Worm (Caenorhabditis elegans) whole organism, early embryonic: ENCODE data around the gene fbxb-88.
"Not testable (repeated sequence)": the region's sequence is repeated elsewhere in the genome, so short reads cannot be mapped to it uniquely, and the experiment has no call there.

Source experiments
- B0310.2 ChIP-seq: sonication (generic microtip); optimal IDR thresholded peaks from 2 replicates; lab custom pipeline; 2016; ENCODE audit warnings: mild to moderate bottlenecking, missing genetic modification characterization, missing compliant biosample characterization
- F13C5.2 ChIP-seq: sonication (generic microtip); optimal IDR thresholded peaks from 2 replicates; lab custom pipeline; 2017; ENCODE audit warnings: mild to moderate bottlenecking, missing genetic modification characterization, inconsistent platforms, missing compliant biosample characterization
- aly-1 ChIP-seq: sonication (generic microtip); optimal IDR thresholded peaks from 2 replicates; lab custom pipeline; 2016; ENCODE audit warnings: missing genetic modification characterization, missing compliant biosample characterization
- ama-1 ChIP-seq: fragments of 150-350 bp; optimal IDR thresholded peaks from 2 replicates; lab custom pipeline; 2014
- ceh-13 ChIP-seq: fragments of 200-800 bp; sonication (Bioruptor generic); optimal IDR thresholded peaks from 2 replicates; lab custom pipeline; 2018; ENCODE audit warnings: mild to moderate bottlenecking, missing genetic modification characterization, missing compliant biosample characterization
- ceh-36 ChIP-seq: sonication (generic microtip); optimal IDR thresholded peaks from 2 replicates; lab custom pipeline; 2016; ENCODE audit warnings: missing genetic modification characterization, inconsistent platforms, missing compliant biosample characterization
- ets-7 ChIP-seq: sonication (generic microtip); optimal IDR thresholded peaks from 2 replicates; lab custom pipeline; 2016; ENCODE audit warnings: missing genotype, missing genetic modification characterization, missing compliant biosample characterization
- flt-1 ChIP-seq: fragments of 200-800 bp; sonication (Bioruptor generic); IDR thresholded peaks from 2 replicates; pipeline ENCODE4 v1.3.6; 2022; ENCODE audit warnings: missing genetic modification characterization, missing compliant biosample characterization
- hmbx-1 ChIP-seq: sonication (generic microtip); optimal IDR thresholded peaks from 2 replicates; lab custom pipeline; 2016; ENCODE audit warnings: mild to moderate bottlenecking, missing genetic modification characterization, missing compliant biosample characterization
- hmg-4 ChIP-seq: fragments of 200-800 bp; sonication (Bioruptor generic); optimal IDR thresholded peaks from 2 replicates; lab custom pipeline; 2018; ENCODE audit warnings: mild to moderate bottlenecking, missing genetic modification characterization, missing compliant biosample characterization
- hnd-1 ChIP-seq: sonication (generic microtip); optimal IDR thresholded peaks from 2 replicates; lab custom pipeline; 2016; ENCODE audit warnings: missing genetic modification characterization, missing compliant biosample characterization
- pes-1 ChIP-seq: fragments of 200-800 bp; sonication (Bioruptor generic); IDR thresholded peaks from 2 replicates; pipeline ENCODE4 v1.3.6; 2022; ENCODE audit warnings: missing genetic modification reagents, missing genetic modification characterization, missing compliant biosample characterization
- scrt-1 ChIP-seq: fragments of 200-800 bp; sonication (Bioruptor generic); IDR thresholded peaks from 2 replicates; pipeline ENCODE4 v1.3.6; 2022; ENCODE audit warnings: missing genetic modification characterization, missing compliant biosample characterization
- sea-1 ChIP-seq: fragments of 200-800 bp; sonication (Bioruptor generic); conservative IDR thresholded peaks from 2 replicates; pipeline ENCODE4 v1.3.6; 2022; ENCODE audit warnings: missing genetic modification characterization, missing compliant biosample characterization
- tbx-11 ChIP-seq: fragments of 200-800 bp; sonication (Bioruptor generic); IDR thresholded peaks from 2 replicates; pipeline ENCODE4 v1.3.6; 2022; ENCODE audit warnings: missing genetic modification characterization, missing compliant biosample characterization
- tbx-37 ChIP-seq: fragments of 200-800 bp; sonication (Bioruptor generic); conservative IDR thresholded peaks from 2 replicates; pipeline ENCODE4 v1.3.6; 2022; ENCODE audit warnings: missing genetic modification reagents, missing genetic modification characterization, missing compliant biosample characterization
- tra-4 ChIP-seq: sonication (generic microtip); optimal IDR thresholded peaks from 2 replicates; lab custom pipeline; 2017; ENCODE audit warnings: missing genetic modification characterization, missing compliant biosample characterization

fbxb-88 gene

DNA sequence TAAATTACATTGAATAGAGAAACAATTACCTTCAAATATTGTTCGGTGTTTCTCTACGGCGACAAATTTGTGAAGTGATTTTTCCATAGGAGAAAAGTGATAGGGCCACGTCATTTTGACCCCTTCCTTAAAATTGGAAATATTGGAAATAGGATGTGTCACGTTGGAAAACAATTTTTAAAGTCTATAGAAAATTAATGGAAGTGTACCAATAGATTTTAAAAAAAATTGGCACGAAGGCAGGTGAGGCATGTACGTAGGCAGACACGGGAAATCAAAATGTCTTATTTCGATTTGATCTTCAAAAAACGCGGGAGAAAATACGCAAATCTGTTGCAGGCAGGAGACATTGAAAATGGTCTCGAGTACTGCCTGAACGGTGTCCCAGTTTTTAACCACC, 10.0 kb upstream of the fbxb-88 start, which contains the start of gene C33F10.12:
Gene C33F10.12 (minus strand): TSS at position 101 of the 400 bp plus-strand sequence.
- no peak for TF ChIP-seq ceh-36 (tag; lab: Kevin White, UChicago)
- no peak for TF ChIP-seq tbx-37 (GFP tag; lab: Robert Waterston, UW)

DNA sequence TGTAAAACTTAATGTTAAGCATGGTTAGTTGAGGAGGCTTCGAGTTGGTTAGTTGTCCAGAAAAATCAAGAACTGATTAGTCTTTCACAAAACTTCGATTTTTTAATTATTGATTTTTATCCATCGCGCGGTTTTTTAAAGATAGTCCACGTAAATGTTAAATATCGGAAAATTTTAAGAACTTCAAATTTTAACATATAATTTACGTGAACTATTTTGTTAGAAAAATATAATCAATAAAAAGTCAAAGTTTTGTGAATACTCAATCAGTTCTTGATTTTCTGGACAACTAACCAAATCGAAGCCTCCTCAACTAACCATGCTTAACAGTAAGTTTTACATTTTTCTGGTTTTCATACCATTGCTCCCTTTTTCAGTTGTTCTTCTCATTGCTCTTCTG, 7.1 kb upstream of the fbxb-88 start, which contains the start of the genes C33F10.11 and C33F10.1:
Gene C33F10.11 (minus strand): TSS at position 101 of the 400 bp plus-strand sequence.
Gene C33F10.1 (plus strand): TSS at position 263 of the 400 bp plus-strand sequence.
- TF ChIP-seq sea-1 (no peak), hmbx-1 (tag; lab: Kevin White, UChicago) (no peak), flt-1 (no peak), ama-1 (no peak), hnd-1 (tag; lab: Kevin White, UChicago) (no peak), scrt-1 (GFP tag; lab: Robert Waterston, UW) (no peak), ets-7 (tag; lab: Kevin White, UChicago) (no peak), F13C5.2 (tag; lab: Kevin White, UChicago) (no peak), tra-4 (no peak), aly-1 (tag; lab: Kevin White, UChicago) (no peak), ceh-13 (no peak), ceh-36 (tag; lab: Kevin White, UChicago) (no peak), hmg-4 (no peak)

DNA sequence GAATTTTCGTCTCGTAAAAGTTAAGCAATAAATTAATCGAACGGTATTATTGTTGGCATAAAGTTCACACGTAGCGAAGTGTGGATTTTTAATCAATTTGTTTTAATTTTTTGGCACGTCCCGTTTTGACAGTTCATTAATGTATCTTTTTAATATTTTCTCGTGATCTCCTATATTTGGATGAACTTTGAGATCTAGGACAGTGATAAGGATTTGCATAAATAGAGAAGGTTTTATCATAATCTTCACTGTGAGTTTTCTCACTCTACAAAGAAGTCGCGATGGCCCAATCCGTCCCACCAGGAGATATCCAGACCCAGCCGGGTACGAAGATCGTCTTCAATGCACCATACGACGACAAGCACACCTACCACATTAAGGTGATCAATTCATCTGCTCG, 2.6 kb downstream of the fbxb-88 start, which contains the start of the genes C33F10.8 and msp-40:
Gene C33F10.8 (minus strand): TSS at position 101 of the 400 bp plus-strand sequence.
Gene msp-40 (plus strand): TSS at position 282 of the 400 bp plus-strand sequence.
- not testable (repeated sequence) for TF ChIP-seq sea-1, ama-1, hmg-4

DNA sequence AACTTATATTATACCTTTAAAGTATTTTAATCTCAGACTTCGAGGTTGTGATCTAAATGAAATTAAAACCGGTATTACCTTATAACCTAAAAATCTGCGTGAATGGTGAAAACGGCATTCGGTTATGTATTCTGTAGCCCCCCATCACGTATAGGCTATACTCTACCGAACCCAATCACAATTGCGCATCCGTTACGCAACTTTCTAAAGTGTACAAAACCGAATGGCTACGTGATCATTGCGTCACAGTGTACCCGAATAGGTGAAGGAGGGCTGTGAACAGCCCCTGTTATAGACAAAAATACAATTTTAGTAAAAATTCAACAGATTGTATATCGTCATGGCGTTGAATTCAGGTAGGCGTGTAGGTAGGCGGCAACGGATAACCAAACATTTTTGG, 5.1 kb downstream of the fbxb-88 start:
- TF ChIP-seq B0310.2 (tag; lab: Kevin White, UChicago) (no peak), aly-1 (tag; lab: Kevin White, UChicago) (no peak), scrt-1 (GFP tag; lab: Robert Waterston, UW) (no peak), ceh-13 (no peak), pes-1 (no peak), tbx-37 (GFP tag; lab: Robert Waterston, UW) (no peak), tra-4 (no peak), sea-1 (no peak), hnd-1 (tag; lab: Kevin White, UChicago) (no peak), hmbx-1 (tag; lab: Kevin White, UChicago) (no peak), flt-1 (no peak), ets-7 (tag; lab: Kevin White, UChicago) (no peak), tbx-11 (no peak), F13C5.2 (tag; lab: Kevin White, UChicago) (no peak), ceh-36 (tag; lab: Kevin White, UChicago) (no peak)

DNA sequence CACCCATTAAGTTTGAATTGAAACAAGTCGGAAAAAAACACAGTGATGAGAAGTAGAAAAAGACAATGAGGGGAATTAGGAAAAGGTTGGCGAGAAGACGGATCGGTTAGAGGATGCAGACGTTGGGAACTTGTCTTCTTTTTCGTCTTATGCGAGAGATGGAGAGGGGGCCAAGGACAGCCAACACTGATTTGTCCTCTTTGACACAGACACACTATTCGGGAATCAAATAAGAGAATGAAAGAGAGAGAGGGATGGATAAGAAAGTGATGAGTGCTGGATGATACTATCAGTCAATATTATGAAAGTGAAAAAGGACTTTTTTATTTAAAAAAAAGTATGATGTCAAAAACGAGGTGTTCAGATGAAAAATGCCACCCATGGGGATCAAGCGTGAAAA, 5.9 kb downstream of the fbxb-88 start, which contains the start of gene lact-5:
Gene lact-5 (minus strand): TSS at position 1 of the 400 bp plus-strand sequence.
- no peak for TF ChIP-seq hmbx-1 (tag; lab: Kevin White, UChicago)
- no peak for TF ChIP-seq ama-1
- TF ChIP-seq ceh-36 (tag; lab: Kevin White, UChicago) = no peak
- TF ChIP-seq F13C5.2 (tag; lab: Kevin White, UChicago) = no peak
- no peak for TF ChIP-seq aly-1 (tag; lab: Kevin White, UChicago)
- no peak for TF ChIP-seq ceh-13
- no peak for TF ChIP-seq hmg-4
- TF ChIP-seq scrt-1 (GFP tag; lab: Robert Waterston, UW) = no peak
- no peak for TF ChIP-seq pes-1
- no peak for TF ChIP-seq B0310.2 (tag; lab: Kevin White, UChicago)
- no peak for TF ChIP-seq ets-7 (tag; lab: Kevin White, UChicago)
- no peak for TF ChIP-seq tra-4
- TF ChIP-seq tbx-11 = no peak
- no peak for TF ChIP-seq sea-1
- no peak for TF ChIP-seq tbx-37 (GFP tag; lab: Robert Waterston, UW)

DNA sequence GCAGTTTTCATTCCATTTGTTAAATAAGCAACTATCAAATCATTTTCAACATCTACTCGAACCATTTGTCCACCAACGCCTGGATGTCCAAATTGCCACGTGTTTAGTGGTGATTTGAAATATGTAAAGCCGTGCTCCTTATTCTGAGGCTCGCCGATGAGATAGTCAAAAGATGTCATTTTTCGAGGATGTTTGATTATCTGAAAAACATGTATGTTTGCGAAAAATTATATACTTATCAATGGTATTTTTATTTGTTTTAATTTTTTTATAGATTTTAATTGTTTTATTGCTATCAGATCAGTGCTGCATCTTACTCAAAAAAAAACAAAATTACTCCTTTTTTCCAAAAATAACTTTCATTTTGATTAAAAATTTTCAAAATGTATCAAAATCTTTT, 8.9 kb downstream of the fbxb-88 start:
- TF ChIP-seq hmg-4 (no peak), pes-1 (no peak), ama-1 (no peak), ets-7 (tag; lab: Kevin White, UChicago) (no peak), F13C5.2 (tag; lab: Kevin White, UChicago) (no peak), scrt-1 (GFP tag; lab: Robert Waterston, UW) (no peak), tbx-11 (no peak), ceh-13 (no peak), tra-4 (no peak), aly-1 (tag; lab: Kevin White, UChicago) (no peak), sea-1 (no peak), ceh-36 (tag; lab: Kevin White, UChicago) (no peak), tbx-37 (GFP tag; lab: Robert Waterston, UW) (no peak), hnd-1 (tag; lab: Kevin White, UChicago) (no peak), B0310.2 (tag; lab: Kevin White, UChicago) (no peak), flt-1 (no peak), hmbx-1 (tag; lab: Kevin White, UChicago) (no peak)

DNA sequence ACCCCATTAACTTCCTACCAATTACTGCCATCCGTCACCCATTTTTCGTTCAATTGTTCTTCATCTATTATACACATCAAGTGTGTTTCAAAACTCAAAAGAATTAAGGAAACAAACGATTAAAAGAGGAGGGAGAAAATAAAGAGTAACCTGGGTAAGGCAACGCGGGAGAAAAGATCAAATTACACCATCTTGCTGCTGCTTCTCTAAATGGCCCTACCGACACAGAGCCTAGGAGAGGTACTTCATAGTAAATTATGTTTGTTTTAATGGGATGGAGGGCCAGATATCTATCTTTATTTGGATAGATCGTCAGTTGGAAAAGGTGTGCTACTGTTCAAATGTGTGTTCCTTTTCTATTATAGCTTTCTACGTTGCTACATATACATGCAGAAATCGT, 12.3 kb downstream of the fbxb-88 start:
- TF ChIP-seq pes-1 (no peak), hmg-4 (no peak), sea-1 (no peak), tbx-37 (GFP tag; lab: Robert Waterston, UW) (no peak), ets-7 (tag; lab: Kevin White, UChicago) (no peak), tra-4 (no peak), flt-1 (no peak)

DNA sequence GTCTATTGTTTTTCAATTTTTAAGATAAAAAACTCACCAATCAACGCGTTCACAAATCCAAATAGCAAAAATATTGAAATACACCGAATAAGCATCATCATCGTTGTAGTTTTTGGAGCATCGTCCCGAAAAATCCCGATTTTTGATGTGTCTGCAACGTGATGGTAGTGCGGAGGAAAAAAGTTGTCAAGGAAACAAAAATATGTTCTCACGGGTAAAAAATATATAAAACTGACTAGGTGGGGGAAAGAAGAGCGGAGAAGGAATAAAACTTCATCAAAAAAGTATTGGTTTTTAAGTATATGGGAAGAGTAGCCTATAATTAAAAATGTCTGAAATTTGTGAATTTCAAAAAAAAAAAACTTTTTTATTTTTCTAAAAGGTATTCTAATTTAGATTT, 15.7 kb downstream of the fbxb-88 start, which contains the start of gene rig-6:
Gene rig-6 (minus strand): TSS at position 101 of the 400 bp plus-strand sequence.
- TF ChIP-seq ama-1 (no peak), tra-4 (no peak), sea-1 (no peak), tbx-11 (no peak), ceh-36 (tag; lab: Kevin White, UChicago) (no peak), aly-1 (tag; lab: Kevin White, UChicago) (no peak), ceh-13 (no peak), F13C5.2 (tag; lab: Kevin White, UChicago) (no peak), scrt-1 (GFP tag; lab: Robert Waterston, UW) (no peak), ets-7 (tag; lab: Kevin White, UChicago) (no peak), pes-1 (no peak), hnd-1 (tag; lab: Kevin White, UChicago) (no peak), B0310.2 (tag; lab: Kevin White, UChicago) (no peak), tbx-37 (GFP tag; lab: Robert Waterston, UW) (no peak), hmbx-1 (tag; lab: Kevin White, UChicago) (no peak), flt-1 (no peak), hmg-4 (no peak)
